Fruit fly (Drosophila melanogaster) whole organism, embryonic: ENCODE data around the gene Mtr3.

Experiments used
- CG10147 ChIP-seq: fragments of 200-800 bp; sonication (Bioruptor generic); optimal IDR thresholded peaks from 2 replicates; lab custom pipeline; 2019; ENCODE audit warnings: missing biosample characterization, mild to moderate bottlenecking, missing genetic modification characterization, moderate library complexity
- CG10654 ChIP-seq: fragments of 200-800 bp; sonication (Bioruptor generic); optimal IDR thresholded peaks from 2 replicates; lab custom pipeline; 2016; ENCODE audit warnings: missing biosample characterization, missing genetic modification characterization
- CG13424 ChIP-seq: fragments of 200-800 bp; sonication (Bioruptor generic); optimal IDR thresholded peaks from 2 replicates; lab custom pipeline; 2019; ENCODE audit warnings: missing biosample characterization, mild to moderate bottlenecking, missing genetic modification characterization, moderate library complexity
- CG13894 ChIP-seq: fragments of 200-800 bp; sonication (Bioruptor generic); optimal IDR thresholded peaks from 3 replicates; lab custom pipeline; 2018; ENCODE audit warnings: missing biosample characterization, mild to moderate bottlenecking, missing genetic modification characterization, moderate library complexity
- CG15269 ChIP-seq: fragments of 200-800 bp; sonication (Bioruptor generic); optimal IDR thresholded peaks from 2 replicates; lab custom pipeline; 2018; ENCODE audit warnings: missing biosample characterization, mild to moderate bottlenecking, missing genetic modification characterization, moderate library complexity
- CG16779 ChIP-seq: fragments of 200-800 bp; sonication (Bioruptor generic); IDR thresholded peaks from 2 replicates; pipeline ENCODE4 v1.3.6; 2022; ENCODE audit warnings: missing biosample characterization, missing genetic modification characterization
- CG17385 ChIP-seq: fragments of 200-800 bp; sonication (Bioruptor generic); optimal IDR thresholded peaks from 3 replicates; lab custom pipeline; 2018; ENCODE audit warnings: missing biosample characterization, mild to moderate bottlenecking, missing genetic modification characterization
- CG17802 ChIP-seq: fragments of 200-800 bp; sonication (Bioruptor generic); optimal IDR thresholded peaks from 2 replicates; lab custom pipeline; 2018; ENCODE audit warnings: missing biosample characterization, mild to moderate bottlenecking, missing genetic modification characterization, moderate library complexity
- CG1832 ChIP-seq: fragments of 200-800 bp; sonication (Bioruptor generic); optimal IDR thresholded peaks from 2 replicates; lab custom pipeline; 2017; ENCODE audit warnings: missing biosample characterization, mild to moderate bottlenecking, missing genetic modification characterization, inconsistent platforms
- CG31224 ChIP-seq: fragments of 200-800 bp; sonication (Bioruptor generic); IDR thresholded peaks from 2 replicates; pipeline ENCODE4 v1.3.6; 2022; ENCODE audit warnings: missing biosample characterization, missing genetic modification characterization
- CG32772 ChIP-seq: fragments of 200-800 bp; sonication (Bioruptor generic); IDR thresholded peaks from 2 replicates; pipeline ENCODE4 v1.3.6; 2022; ENCODE audit warnings: missing biosample characterization, missing genetic modification characterization
- CG34376 ChIP-seq: fragments of 200-800 bp; sonication (Bioruptor generic); optimal IDR thresholded peaks from 2 replicates; lab custom pipeline; 2018; ENCODE audit warnings: missing biosample characterization, mild to moderate bottlenecking, missing genetic modification characterization
- CG4404 ChIP-seq: fragments of 200-800 bp; sonication (Bioruptor generic); IDR thresholded peaks from 2 replicates; pipeline ENCODE4 v1.3.6; 2022; ENCODE audit warnings: missing biosample characterization, missing genetic modification characterization
- CG8478 ChIP-seq: fragments of >200 bp; optimal IDR thresholded peaks from 2 replicates; lab custom pipeline; 2018
- Chrac-16 ChIP-seq: fragments of 200-800 bp; sonication (Bioruptor generic); optimal IDR thresholded peaks from 3 replicates; lab custom pipeline; 2016; ENCODE audit warnings: missing biosample characterization, missing genetic modification characterization
- HLH54F ChIP-seq: fragments of 200-800 bp; sonication (Bioruptor generic); optimal IDR thresholded peaks from 3 replicates; lab custom pipeline; 2016; ENCODE audit warnings: missing biosample characterization, missing genetic modification characterization
- MTF-1 ChIP-seq: fragments of 200-800 bp; sonication (Bioruptor generic); optimal IDR thresholded peaks from 2 replicates; lab custom pipeline; 2018; ENCODE audit warnings: missing biosample characterization, mild to moderate bottlenecking, missing genetic modification characterization, borderline replicate concordance
- Med ChIP-seq: fragments of 200-800 bp; sonication (Bioruptor generic); peaks from one replicate; lab custom pipeline; 2016; ENCODE audit warnings: missing biosample characterization, missing genetic modification characterization, mild to moderate bottlenecking, inconsistent platforms, moderate library complexity
- NFAT ChIP-seq: fragments of 200-800 bp; sonication (Bioruptor generic); IDR thresholded peaks from 2 replicates; pipeline ENCODE4 v1.3.6; 2022; ENCODE audit warnings: missing biosample characterization, missing genetic modification characterization
- Optix ChIP-seq: fragments of 200-800 bp; sonication (Bioruptor generic); IDR thresholded peaks from 3 replicates; pipeline ENCODE4 v1.3.6; 2022; ENCODE audit warnings: missing biosample characterization, missing genetic modification characterization
- Side ChIP-seq: fragments of 200-800 bp; sonication (Bioruptor generic); optimal IDR thresholded peaks from 2 replicates; lab custom pipeline; 2016; ENCODE audit warnings: missing biosample characterization, missing genetic modification characterization
- Spps ChIP-seq: fragments of 200-800 bp; sonication (Bioruptor generic); optimal IDR thresholded peaks from 2 replicates; lab custom pipeline; 2018; ENCODE audit warnings: missing biosample characterization, mild to moderate bottlenecking, missing genetic modification characterization
- Ssrp ChIP-seq: fragments of 200-800 bp; sonication (Bioruptor generic); optimal IDR thresholded peaks from 2 replicates; lab custom pipeline; 2018; ENCODE audit warnings: missing biosample characterization, mild to moderate bottlenecking, missing genetic modification characterization, moderate library complexity
- bsh ChIP-seq, 2 experiments: fragments of 200-800 bp; sonication (Bioruptor generic); optimal IDR thresholded peaks; 2 replicates each; lab custom pipeline; 2017 to 2018; ENCODE audit warnings: mild to moderate bottlenecking in 2 of 2, missing biosample characterization in 2 of 2, missing genetic modification characterization in 2 of 2, moderate library complexity in 1 of 2
- crol ChIP-seq: fragments of 200-800 bp; sonication (Bioruptor generic); IDR thresholded peaks from 2 replicates; pipeline ENCODE4 v1.3.6; 2022; ENCODE audit warnings: missing biosample characterization, missing genetic modification characterization
- danr ChIP-seq: fragments of 200-800 bp; sonication (Bioruptor generic); IDR thresholded peaks from 2 replicates; pipeline ENCODE4 v1.3.6; 2022; ENCODE audit warnings: missing biosample characterization, missing genetic modification characterization
- emc ChIP-seq: fragments of 200-800 bp; sonication (Bioruptor generic); optimal IDR thresholded peaks from 2 replicates; lab custom pipeline; 2016; ENCODE audit warnings: missing biosample characterization, missing genetic modification characterization
- ems ChIP-seq: fragments of 200-800 bp; sonication (Bioruptor generic); optimal IDR thresholded peaks from 3 replicates; lab custom pipeline; 2016; ENCODE audit warnings: missing biosample characterization, missing genetic modification characterization
- en ChIP-seq: fragments of 200-800 bp; sonication (Bioruptor generic); optimal IDR thresholded peaks from 2 replicates; lab custom pipeline; 2016; ENCODE audit warnings: missing biosample characterization, missing genetic modification characterization
- ftz-f1 ChIP-seq: fragments of 200-800 bp; sonication (Bioruptor generic); optimal IDR thresholded peaks from 2 replicates; lab custom pipeline; 2016; ENCODE audit warnings: missing biosample characterization, missing genetic modification characterization
- gem ChIP-seq: fragments of 200-800 bp; sonication (Bioruptor generic); optimal IDR thresholded peaks from 2 replicates; lab custom pipeline; 2019; ENCODE audit warnings: missing biosample characterization, mild to moderate bottlenecking, missing genetic modification characterization, moderate library complexity
- h ChIP-seq: fragments of >200 bp; optimal IDR thresholded peaks from 2 replicates; lab custom pipeline; 2017
- insv ChIP-seq, 2 experiments: fragments of 200-800 bp; sonication (Bioruptor generic); optimal IDR thresholded peaks; 3 replicates each; lab custom pipeline; 2016 to 2018; ENCODE audit warnings: missing biosample characterization in 2 of 2, missing genetic modification characterization in 2 of 2
- lab ChIP-seq: fragments of 200-800 bp; sonication (Bioruptor generic); optimal IDR thresholded peaks from 3 replicates; lab custom pipeline; 2017; ENCODE audit warnings: missing biosample characterization, missing genetic modification characterization, mild to moderate bottlenecking, moderate library complexity, missing genetic modification reagents
- lilli ChIP-seq: fragments of 200-800 bp; sonication (Bioruptor generic); optimal IDR thresholded peaks from 3 replicates; lab custom pipeline; 2016; ENCODE audit warnings: missing biosample characterization, missing genetic modification characterization
- maf-S ChIP-seq: fragments of 200-800 bp; sonication (Bioruptor generic); optimal IDR thresholded peaks from 2 replicates; lab custom pipeline; 2016; ENCODE audit warnings: missing biosample characterization, missing genetic modification characterization
- nmo ChIP-seq: fragments of 200-800 bp; sonication (Bioruptor generic); optimal IDR thresholded peaks from 2 replicates; lab custom pipeline; 2018; ENCODE audit warnings: missing biosample characterization, mild to moderate bottlenecking, missing genetic modification characterization, moderate library complexity
- peb ChIP-seq: fragments of 200-800 bp; sonication (Bioruptor generic); IDR thresholded peaks from 2 replicates; pipeline ENCODE4 v1.3.6; 2022; ENCODE audit warnings: missing biosample characterization, missing genetic modification characterization
- pfk ChIP-seq: fragments of 200-800 bp; sonication (Bioruptor generic); optimal IDR thresholded peaks from 2 replicates; lab custom pipeline; 2018; ENCODE audit warnings: missing biosample characterization, mild to moderate bottlenecking, missing genetic modification characterization, moderate library complexity
- phol ChIP-seq: fragments of 200-800 bp; sonication (Bioruptor generic); optimal IDR thresholded peaks from 3 replicates; lab custom pipeline; 2018; ENCODE audit warnings: missing biosample characterization, mild to moderate bottlenecking, missing genetic modification characterization, moderate library complexity
- pros ChIP-seq: fragments of 200-800 bp; sonication (Bioruptor generic); optimal IDR thresholded peaks from 3 replicates; lab custom pipeline; 2019; ENCODE audit warnings: missing biosample characterization, mild to moderate bottlenecking, missing genetic modification characterization, moderate library complexity
- schlank ChIP-seq: fragments of 200-800 bp; sonication (Bioruptor generic); optimal IDR thresholded peaks from 2 replicates; lab custom pipeline; 2018; ENCODE audit warnings: missing biosample characterization, mild to moderate bottlenecking, missing genetic modification characterization
- sob ChIP-seq: fragments of 200-800 bp; sonication (Bioruptor generic); IDR thresholded peaks from 2 replicates; pipeline ENCODE4 v1.3.6; 2022; ENCODE audit warnings: missing biosample characterization, missing genetic modification characterization
- sr ChIP-seq: fragments of 200-800 bp; sonication (Bioruptor generic); IDR thresholded peaks from 3 replicates; pipeline ENCODE4 v1.3.6; 2022; ENCODE audit warnings: missing biosample characterization, missing genetic modification characterization
- tgo ChIP-seq: fragments of 200-800 bp; sonication (Bioruptor generic); IDR thresholded peaks from 3 replicates; pipeline ENCODE4 v1.3.6; 2022; ENCODE audit warnings: missing biosample characterization, missing genetic modification characterization
- tna ChIP-seq: fragments of 200-800 bp; sonication (Bioruptor generic); IDR thresholded peaks from 2 replicates; pipeline ENCODE4 v1.3.6; 2022; ENCODE audit warnings: missing biosample characterization, missing genetic modification characterization; ENCODE audit not compliant: partially characterized antibody
- trh ChIP-seq: fragments of 200-800 bp; sonication (Bioruptor generic); optimal IDR thresholded peaks from 2 replicates; lab custom pipeline; 2016; ENCODE audit warnings: missing biosample characterization, missing genetic modification characterization
- ttk ChIP-seq: fragments of 200-800 bp; sonication (Bioruptor generic); IDR thresholded peaks from 2 replicates; pipeline ENCODE4 v2.1.2; 2022; ENCODE audit warnings: missing biosample characterization, missing genetic modification characterization
- unc-4 ChIP-seq: fragments of 200-800 bp; sonication (Bioruptor generic); IDR thresholded peaks from 2 replicates; pipeline ENCODE4 v1.3.6; 2022; ENCODE audit warnings: missing biosample characterization, missing genetic modification characterization; ENCODE audit not compliant: partially characterized antibody
- unpg ChIP-seq: fragments of 200-800 bp; sonication (Bioruptor generic); optimal IDR thresholded peaks from 3 replicates; lab custom pipeline; 2018; ENCODE audit warnings: missing biosample characterization, mild to moderate bottlenecking, missing genetic modification characterization, moderate library complexity
- vfl ChIP-seq: fragments of 200-800 bp; sonication (Bioruptor generic); optimal IDR thresholded peaks from 2 replicates; lab custom pipeline; 2016; ENCODE audit warnings: missing biosample characterization, missing genetic modification characterization
- wdn ChIP-seq: fragments of 200-800 bp; sonication (Bioruptor generic); IDR thresholded peaks from 2 replicates; pipeline ENCODE4 v1.3.6; 2022; ENCODE audit warnings: missing biosample characterization, missing genetic modification characterization
- wor ChIP-seq: fragments of 200-800 bp; sonication (Bioruptor generic); IDR thresholded peaks from 2 replicates; pipeline ENCODE4 v1.3.6; 2022; ENCODE audit warnings: missing biosample characterization, missing genetic modification characterization

The Mtr3 gene

DNA sequence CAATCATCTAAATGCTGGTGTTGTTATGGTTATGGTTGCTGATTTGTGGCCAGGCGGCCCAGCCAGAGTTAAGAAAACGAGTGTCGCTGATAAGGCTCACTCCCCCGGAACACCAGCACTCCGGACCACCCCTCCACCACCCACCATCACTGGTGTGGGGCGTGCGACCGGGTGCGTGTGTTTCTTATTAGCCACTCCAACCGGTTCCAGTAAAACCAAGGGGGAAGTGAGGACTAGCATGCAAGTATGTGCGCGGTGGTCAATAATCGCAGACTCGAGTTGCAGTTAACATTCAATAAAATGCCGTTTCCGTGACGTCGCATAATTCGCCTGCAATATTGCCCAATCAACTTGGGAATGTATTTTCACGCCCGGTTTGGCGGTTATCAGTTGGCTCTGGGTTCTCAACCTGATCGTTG is 41.0 kb downstream of the Mtr3 start (continued):
- TF ChIP-seq sr (GFP tag; lab: Robert Waterston, UW): no peak
- no peak for TF ChIP-seq wor (GFP tag; lab: Robert Waterston, UW)
- TF ChIP-seq gem (tag; lab: Kevin White, UChicago): no peak
- no peak for TF ChIP-seq lab
- TF ChIP-seq pfk (GFP tag; lab: Kevin White, UChicago): no peak
- no peak for TF ChIP-seq maf-S
- TF ChIP-seq CG17385: no peak
- no peak for TF ChIP-seq pros (GFP tag; lab: Kevin White, UChicago)
- 0 out of 2 replicates have a peak, but pooled peaks have one; percentile 23 for TF ChIP-seq tna (GFP tag; lab: Robert Waterston, UW)
- no peak for TF ChIP-seq Spps (tag; lab: Kevin White, UChicago)
- TF ChIP-seq phol (tag; lab: Kevin White, UChicago): no peak
- peak; percentile 18; the same call in 1 of the 2 replicates for TF ChIP-seq CG16779
- no peak for TF ChIP-seq CG34376 (GFP tag; lab: Kevin White, UChicago)
- peak; percentile 72 for TF ChIP-seq Med (GFP tag; lab: Kevin White, UChicago)
- no peak for TF ChIP-seq CG13894 (tag; lab: Kevin White, UChicago)
- TF ChIP-seq bsh (GFP tag; optimal IDR thresholded peaks at IDR 0.05; lab: Kevin White, UChicago): no peak
- TF ChIP-seq danr (GFP tag; lab: Robert Waterston, UW): no peak
- TF ChIP-seq insv (GFP tag; optimal IDR thresholded peaks at IDR 0.05; lab: Kevin White, UChicago): no peak
- TF ChIP-seq en: no peak
- no peak for TF ChIP-seq MTF-1 (GFP tag; lab: Kevin White, UChicago)
- peak; percentile 94 for TF ChIP-seq crol (GFP tag; lab: Robert Waterston, UW)
- TF ChIP-seq Optix (GFP tag; lab: Robert Waterston, UW): peak; percentile 34; the same call in 1 of the 3 replicates
- TF ChIP-seq CG10147: no peak
- TF ChIP-seq emc: no peak
- no peak for TF ChIP-seq nmo
- TF ChIP-seq CG4404 (GFP tag; lab: Robert Waterston, UW): no peak
- no peak for TF ChIP-seq CG10654 (GFP tag; lab: Kevin White, UChicago)
- TF ChIP-seq ttk (GFP tag; lab: Robert Waterston, UW): no peak
- TF ChIP-seq CG1832 (GFP tag; lab: Kevin White, UChicago): no peak
- no peak for TF ChIP-seq wdn
- no peak for TF ChIP-seq CG32772
- TF ChIP-seq lilli (GFP tag; lab: Kevin White, UChicago): no peak
- no peak for TF ChIP-seq ftz-f1 (GFP tag; lab: Kevin White, UChicago)
- TF ChIP-seq peb: no peak
- TF ChIP-seq schlank: no peak
- TF ChIP-seq tgo: no peak
- no peak for TF ChIP-seq trh
- TF ChIP-seq Chrac-16 (GFP tag; lab: Kevin White, UChicago): no peak
- TF ChIP-seq CG17802 (tag; lab: Kevin White, UChicago): no peak
- no peak for TF ChIP-seq unpg (GFP tag; lab: Kevin White, UChicago)
- no peak for TF ChIP-seq CG13424
- TF ChIP-seq NFAT (GFP tag; lab: Robert Waterston, UW): no peak
- TF ChIP-seq unc-4 (GFP tag; lab: Robert Waterston, UW): no peak
- TF ChIP-seq ems (GFP tag; lab: Kevin White, UChicago): no peak
- no peak for TF ChIP-seq CG8478 (lab: Kevin White, UChicago)
- TF ChIP-seq sob (GFP tag; lab: Robert Waterston, UW): no peak
- no peak for TF ChIP-seq CG15269
- TF ChIP-seq CG31224: no peak
- TF ChIP-seq h: no peak
- TF ChIP-seq Ssrp: no peak
- no peak for TF ChIP-seq vfl (GFP tag; lab: Kevin White, UChicago)
- no peak for TF ChIP-seq HLH54F
- no peak for TF ChIP-seq Side (GFP tag; lab: Kevin White, UChicago)
